Worm (Caenorhabditis elegans): ENCODE measurements around the gene F59B2.13.
A peak's percentile ranks its signal among the peaks of the same experiment; 100 is the strongest.

The F59B2.13 gene

ce11 chrIII:9058959-9059534, 32.2 kb upstream of the F59B2.13 start, which contains the start of gene gst-1:
gst-1 (plus strand) TSS chrIII:9059331.
- TF ChIP-seq snpc-1.3 (tag; optimal IDR thresholded peaks at IDR 0.05; ENCODE audit: insufficient read depth) (peak; percentile 40), ztf-18 (tag; optimal IDR thresholded peaks at IDR 0.05) (peak; percentile 31), lin-54 (GFP tag; optimal IDR thresholded peaks at IDR 0.05) (peak; percentile 13), pha-4 (tag; optimal IDR thresholded peaks at IDR 0.05) (peak; percentile 28), F49E8.2 (tag; optimal IDR thresholded peaks at IDR 0.05; ENCODE audit: insufficient read depth) (no peak), efl-1 (GFP tag; optimal IDR thresholded peaks at IDR 0.05) (peak; percentile 10), B0336.3 (GFP tag; IDR thresholded peaks at IDR 0.05) (peak; percentile 44; the same call in 1 of the 2 replicates), ets-4 (GFP tag; optimal IDR thresholded peaks at IDR 0.05) (no peak), atf-7 (tag; optimal IDR thresholded peaks at IDR 0.05) (peak; percentile 46), ztf-22 (GFP tag; optimal IDR thresholded peaks at IDR 0.05) (peak; percentile 35), rcor-1 (GFP tag; IDR thresholded peaks at IDR 0.05) (0 out of 2 replicates have a peak, but pooled peaks have one; percentile 7), xnd-1 (tag; optimal IDR thresholded peaks at IDR 0.05) (peak; percentile 2), cebp-1 (GFP tag; IDR thresholded peaks at IDR 0.05) (no peak), cebp-1 (tag; optimal IDR thresholded peaks at IDR 0.05) (peak; percentile 26), rpc-1 (optimal IDR thresholded peaks at IDR 0.05) (peak; percentile 0), rpc-1 (tag; optimal IDR thresholded peaks at IDR 0.05) (no peak), lsl-1 (GFP tag; optimal IDR thresholded peaks at IDR 0.05) (peak; percentile 28), lin-40 (tag; optimal IDR thresholded peaks at IDR 0.05) (peak; percentile 19), snpc-3.4 (tag; optimal IDR thresholded peaks at IDR 0.05) (peak; percentile 50), sdz-38 (tag; optimal IDR thresholded peaks at IDR 0.05) (no peak), ceh-40 (GFP tag; IDR thresholded peaks at IDR 0.05) (no peak), F55B11.4 (tag; optimal IDR thresholded peaks at IDR 0.05; ENCODE audit: borderline replicate concordance, insufficient read depth) (no peak), tbp1 (GFP tag; optimal IDR thresholded peaks at IDR 0.05) (peak; percentile 21), C17E4.6 (GFP tag; IDR thresholded peaks at IDR 0.05) (0 out of 2 replicates have a peak, but pooled peaks have one; percentile 29), F37B4.10 (GFP tag; IDR thresholded peaks at IDR 0.05) (no peak), let-607 (tag; optimal IDR thresholded peaks at IDR 0.05) (peak; percentile 58 to 87), hsf-1 (GFP tag; IDR thresholded peaks at IDR 0.05) (peak; percentile 92), nhr-80 (tag; optimal IDR thresholded peaks at IDR 0.05) (peak; percentile 44), madf-3 (GFP tag; IDR thresholded peaks at IDR 0.05) (0 out of 2 replicates have a peak, but pooled peaks have one; percentile 42), madf-6 (GFP tag; IDR thresholded peaks at IDR 0.05) (peak; percentile 20; the same call in 1 of the 2 replicates), aptf-2 (GFP tag; conservative IDR thresholded peaks at IDR 0.05) (no peak), dpff-1 (tag; optimal IDR thresholded peaks at IDR 0.05) (no peak), ceh-27 (GFP tag; optimal IDR thresholded peaks at IDR 0.05) (peak; percentile 2)

- TF ChIP-seq B0261.1 (tag; optimal IDR thresholded peaks at IDR 0.05) (no peak), lin-54 (GFP tag; optimal IDR thresholded peaks at IDR 0.05) (peak; percentile 66), F57C9.4 (tag; optimal IDR thresholded peaks at IDR 0.05) (no peak), F22D6.2 (tag; optimal IDR thresholded peaks at IDR 0.05) (no peak), ama-1 (optimal IDR thresholded peaks at IDR 0.05) (peak; percentile 39), ama-1 (GFP tag; optimal IDR thresholded peaks at IDR 0.05) (peak in 1 of 2 experiments; percentile 21), snpc-1.1 (tag; optimal IDR thresholded peaks at IDR 0.05; ENCODE audit: insufficient read depth) (peak; percentile 6), F10E7.11 (tag; optimal IDR thresholded peaks at IDR 0.05) (no peak), let-526 (GFP tag; IDR thresholded peaks at IDR 0.05) (no peak), Y79H2A.3 (GFP tag; conservative IDR thresholded peaks at IDR 0.05) (no peak), unc-62 (GFP tag; optimal IDR thresholded peaks at IDR 0.05) (no peak), attf-6 (GFP tag; IDR thresholded peaks at IDR 0.05) (no peak), nhr-179 (tag; optimal IDR thresholded peaks at IDR 0.05) (no peak), tlf-1 (GFP tag; optimal IDR thresholded peaks at IDR 0.05) (no peak), ccch-3 (GFP tag; optimal IDR thresholded peaks at IDR 0.05) (no peak), sea-2 (GFP tag; IDR thresholded peaks at IDR 0.05) (no peak), tbp1 (GFP tag; optimal IDR thresholded peaks at IDR 0.05) (no peak), snpc-1.3 (tag; optimal IDR thresholded peaks at IDR 0.05; ENCODE audit: insufficient read depth) (peak; percentile 43)
Observed at ce11 chrIII:9054414-9055147, 27.7 kb upstream of the F59B2.13 start, which contains the start of gene cls-2. cls-2 (plus strand) TSS chrIII:9055048.
